Fruit fly (Drosophila melanogaster) whole organism, adult: Measurements from ENCODE around the gene RpS3A.
A peak's percentile ranks its signal among the peaks of the same experiment; 100 is the strongest.

Experiments
- CG11617 ChIP-seq: fragments of 200-800 bp; sonication (Bioruptor generic); optimal IDR thresholded peaks from 2 replicates; lab custom pipeline; 2017; ENCODE audit warnings: mild to moderate bottlenecking, missing biosample characterization, missing genetic modification reagents, missing genetic modification characterization
- CG5204 ChIP-seq: fragments of 200-800 bp; sonication (Bioruptor generic); optimal IDR thresholded peaks from 2 replicates; lab custom pipeline; 2016; ENCODE audit warnings: missing biosample characterization, missing genetic modification characterization
- CG7045 ChIP-seq: fragments of 200-800 bp; sonication (Bioruptor generic); optimal IDR thresholded peaks from 2 replicates; lab custom pipeline; 2017; ENCODE audit warnings: missing biosample characterization, mild to moderate bottlenecking, missing genetic modification characterization
- ovo ChIP-seq: fragments of 200-800 bp; sonication (Bioruptor generic); optimal IDR thresholded peaks from 2 replicates; lab custom pipeline; 2016; ENCODE audit warnings: missing biosample characterization, missing genetic modification characterization
- tj ChIP-seq: fragments of 200-800 bp; sonication (Bioruptor generic); optimal IDR thresholded peaks from 3 replicates; lab custom pipeline; 2017; ENCODE audit warnings: missing biosample characterization, mild to moderate bottlenecking, missing genetic modification characterization, moderate library complexity

dm6 chr4:70127-70904, 3.3 kb upstream of the RpS3A start:
- TF ChIP-seq ovo (GFP tag; lab: Kevin White, UChicago) (no peak), tj (peak; percentile 66), CG7045 (GFP tag; lab: Kevin White, UChicago) (no peak), CG11617 (GFP tag; lab: Kevin White, UChicago) (no peak), CG5204 (GFP tag; lab: Kevin White, UChicago) (no peak)
